Worm (Caenorhabditis elegans) whole organism, L2 larva: ENCODE measurements around the gene sru-48.

ENCODE experiments used
- lsy-2 ChIP-seq, 2 experiments: fragments of 150-350 bp in 1 of 2; sonication (generic microtip) in 1 of 2; optimal IDR thresholded peaks; 2 replicates each; lab custom pipeline; 2014 to 2017; ENCODE audit warnings: missing biosample characterization in 2 of 2, missing genetic modification characterization in 2 of 2
- nhr-11 ChIP-seq: fragments of 150-350 bp; optimal IDR thresholded peaks from 2 replicates; lab custom pipeline; 2014; ENCODE audit warnings: missing biosample characterization, missing genetic modification characterization
- unc-39 ChIP-seq: fragments of 150-350 bp; optimal IDR thresholded peaks from 2 replicates; lab custom pipeline; 2014; ENCODE audit warnings: missing biosample characterization, missing genetic modification characterization

DNA sequence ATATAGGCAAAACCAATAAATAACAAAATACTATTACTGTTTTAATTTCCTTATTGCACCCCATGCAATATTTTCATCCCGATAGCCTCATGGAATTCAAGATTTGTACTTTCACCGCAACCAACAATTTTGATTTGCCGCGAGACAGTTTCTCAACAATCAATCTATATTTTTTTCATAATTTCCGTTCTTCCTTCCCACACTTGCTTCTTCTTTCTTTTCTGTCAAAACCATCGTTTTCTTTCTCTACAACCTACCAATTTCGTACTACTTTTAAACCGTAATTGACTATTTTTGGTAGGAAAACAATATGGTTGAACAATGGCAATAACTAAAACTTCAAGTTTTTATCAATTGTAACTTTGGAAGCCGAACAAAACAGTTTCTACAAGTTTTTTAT, 32.1 kb upstream of the sru-48 start, which contains the start of gene C31H2.14:
- TF ChIP-seq nhr-11 (tag; lab: Kevin White, UChicago) (no peak), lsy-2 (tag; optimal IDR thresholded peaks at IDR 0.05; lab: Kevin White, UChicago) (no peak), unc-39 (tag; lab: Kevin White, UChicago) (no peak)
